Fruit fly (Drosophila melanogaster): ENCODE measurements around the gene CG13599.
A peak's percentile ranks its signal among the peaks of the same experiment; 100 is the strongest.

CG13599 gene

DNA sequence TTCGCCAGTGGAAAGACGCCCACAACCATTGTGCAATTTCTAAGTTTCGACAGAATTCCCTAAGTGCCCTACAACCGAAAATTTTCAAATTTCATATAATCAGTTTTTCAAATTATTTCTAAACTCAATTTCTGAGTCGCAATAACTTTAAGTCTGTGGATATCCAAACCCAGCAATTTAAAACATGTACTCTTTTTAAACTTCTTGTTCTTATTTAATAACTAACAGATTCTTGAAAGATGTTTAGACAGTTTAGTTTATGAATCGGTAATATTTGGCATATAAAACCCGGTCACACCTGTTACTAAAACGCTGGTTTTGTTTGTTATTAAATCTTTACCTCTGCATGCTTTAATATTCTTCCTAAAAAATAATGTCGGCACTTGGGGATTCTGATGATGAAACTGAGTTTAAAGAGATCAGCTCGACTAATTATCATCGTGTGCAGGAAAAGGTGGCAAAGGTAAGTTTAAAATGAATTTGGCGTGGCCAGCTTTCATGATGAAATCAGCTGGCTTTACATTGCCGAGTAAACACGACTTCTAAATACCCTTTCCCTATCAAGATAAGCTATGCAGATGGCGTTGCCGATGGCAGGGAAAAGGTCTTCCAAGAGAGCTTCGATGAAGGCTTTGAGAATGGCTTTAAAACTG, 2.4 kb upstream of the CG13599 start, which contains the start of the genes CG43998, CG43999 and CG31142:
Gene CG43998, minus strand, starts transcription at position 51 of the 653 bp plus-strand sequence.
Gene CG43999, minus strand, starts transcription at position 51 of the 653 bp plus-strand sequence.
Gene CG31142, plus strand, starts transcription at position 294 of the 653 bp plus-strand sequence.
- TF ChIP-seq CG17801 (GFP tag; optimal IDR thresholded peaks at IDR 0.05; ENCODE audit: partially characterized antibody), result peak; percentile 33

DNA sequence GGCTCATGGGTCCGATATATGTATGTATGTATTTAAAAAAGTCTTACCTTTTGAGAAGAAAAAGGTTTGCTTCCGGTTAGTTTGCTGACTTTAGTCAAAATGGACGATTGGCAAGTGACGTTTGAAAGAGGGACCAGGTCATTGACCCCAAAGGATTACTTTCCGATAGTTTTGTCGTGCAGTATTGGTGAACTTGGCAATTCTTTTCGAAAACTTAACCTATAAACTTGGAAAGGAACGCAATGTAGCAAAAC, 1.9 kb downstream of the CG13599 start, which contains the start of gene RpS19b:
Gene RpS19b, minus strand, starts transcription at position 101 of the 254 bp plus-strand sequence.
- TF ChIP-seq CG17801 (GFP tag; optimal IDR thresholded peaks at IDR 0.05; ENCODE audit: partially characterized antibody), result no peak

DNA sequence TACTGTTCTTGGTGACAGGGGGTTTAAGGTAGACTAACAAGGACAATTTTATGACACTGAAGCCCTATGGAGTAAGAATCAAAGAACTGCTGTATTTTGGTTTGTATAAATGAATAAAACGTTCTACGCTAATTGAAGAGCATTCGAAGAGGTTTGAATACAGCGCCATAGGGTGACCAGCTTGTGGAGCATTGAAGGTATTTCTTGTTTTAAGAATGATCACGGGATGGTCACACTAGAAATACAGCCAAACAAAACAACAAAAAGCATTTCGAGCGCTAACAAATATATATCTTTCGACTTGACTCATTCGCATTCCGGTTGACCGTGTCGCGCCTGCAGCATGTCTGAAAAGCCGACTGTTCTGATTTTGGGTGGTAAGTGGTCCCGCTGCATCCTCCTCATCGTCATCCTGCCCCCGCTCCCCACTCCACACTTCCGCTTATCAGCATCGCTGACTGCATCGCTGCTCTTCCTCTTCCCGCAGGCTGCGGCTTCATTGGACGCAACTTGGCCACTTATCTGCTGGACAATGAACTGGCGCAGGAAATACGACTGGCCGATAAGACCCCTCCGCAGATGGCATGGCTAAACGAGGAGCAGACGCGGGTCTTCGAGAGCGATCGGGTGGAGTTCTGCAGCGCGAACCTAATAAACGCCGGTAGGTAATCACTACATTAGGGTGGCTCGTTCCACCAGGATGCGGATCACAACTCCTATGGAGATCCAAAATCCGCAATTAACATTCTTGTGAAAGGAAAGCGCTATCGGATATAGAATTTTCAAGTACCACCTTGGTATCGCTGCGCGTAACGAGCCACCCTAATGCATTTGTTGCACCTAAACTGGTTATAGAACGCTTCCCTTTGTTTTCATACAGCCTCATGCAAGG, 2.5 kb downstream of the CG13599 start, which contains the start of gene CG5854:
Gene CG5854, plus strand, starts transcription at position 229 of the 892 bp plus-strand sequence.
- peak; percentile 37 for TF ChIP-seq CG17801 (GFP tag; optimal IDR thresholded peaks at IDR 0.05; ENCODE audit: partially characterized antibody)

DNA sequence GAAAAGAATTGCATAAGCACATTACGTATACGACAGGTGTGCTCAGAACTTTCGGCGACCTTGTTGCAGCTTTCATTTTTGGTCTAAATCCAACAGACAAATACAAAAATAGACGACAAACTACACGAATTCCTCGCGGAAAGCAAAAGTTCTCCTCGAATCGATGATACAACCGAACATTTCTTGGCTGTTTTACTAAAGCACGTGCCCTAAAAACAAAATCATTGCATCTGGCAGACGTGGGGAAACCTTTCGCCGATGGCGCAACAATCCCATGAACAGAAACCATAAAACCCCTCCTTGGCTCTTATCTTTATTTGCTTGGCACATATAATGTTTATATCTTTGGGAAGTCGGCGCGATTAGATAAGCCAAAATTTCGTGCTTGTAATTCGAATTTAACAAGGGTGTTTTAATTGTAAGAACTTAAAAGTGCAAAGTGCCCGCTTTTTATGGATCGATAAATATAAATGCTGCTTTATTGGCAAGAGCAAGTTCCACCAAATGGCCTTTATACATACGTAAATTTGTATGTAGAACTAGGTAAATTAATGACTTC, 7.2 kb downstream of the CG13599 start:
- TF ChIP-seq CG17801 (GFP tag; optimal IDR thresholded peaks at IDR 0.05; ENCODE audit: partially characterized antibody), result no peak

DNA sequence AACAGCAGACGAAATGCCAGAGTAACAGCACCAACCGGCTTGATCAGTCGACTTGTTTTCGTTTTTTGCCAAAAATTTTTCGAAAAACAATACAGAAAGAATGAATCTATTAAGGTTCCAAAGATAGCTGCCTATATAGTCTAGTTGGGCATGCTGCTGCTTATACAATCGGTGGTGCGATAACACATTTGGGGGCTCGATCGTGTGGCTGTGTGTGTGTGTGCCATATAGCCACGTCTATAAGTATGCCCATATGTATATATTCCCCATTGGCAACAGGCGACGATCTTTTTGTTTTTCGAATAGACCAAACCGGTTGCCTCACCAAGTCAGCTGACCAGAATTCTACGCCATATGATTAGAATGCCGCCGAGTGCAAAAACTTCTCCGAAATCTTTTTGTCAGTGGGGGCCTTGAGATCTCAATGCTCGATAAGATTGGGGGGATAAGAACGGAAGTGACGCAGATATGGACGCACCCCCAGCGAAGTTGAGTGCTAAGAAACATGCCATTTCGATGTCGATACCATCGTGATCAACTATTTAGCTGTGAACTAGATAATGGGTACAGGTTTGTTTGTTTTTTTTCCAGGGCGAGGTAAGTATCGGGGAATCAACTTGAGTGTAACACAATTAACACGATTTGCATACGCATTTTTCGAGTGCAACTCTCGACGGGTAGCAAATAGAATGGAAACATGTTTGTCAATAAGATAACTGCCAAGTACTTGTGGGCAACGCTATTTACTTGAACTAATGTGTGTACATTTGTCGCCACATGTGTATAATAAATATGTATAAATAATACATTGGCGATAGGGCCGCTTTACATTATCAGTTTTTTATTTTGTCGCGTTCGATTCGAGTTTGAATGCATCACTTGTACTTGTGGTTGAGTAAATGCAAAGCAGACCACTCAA, 8.7 kb downstream of the CG13599 start:
- TF ChIP-seq CG17801 (GFP tag; optimal IDR thresholded peaks at IDR 0.05; ENCODE audit: partially characterized antibody), result no peak

DNA sequence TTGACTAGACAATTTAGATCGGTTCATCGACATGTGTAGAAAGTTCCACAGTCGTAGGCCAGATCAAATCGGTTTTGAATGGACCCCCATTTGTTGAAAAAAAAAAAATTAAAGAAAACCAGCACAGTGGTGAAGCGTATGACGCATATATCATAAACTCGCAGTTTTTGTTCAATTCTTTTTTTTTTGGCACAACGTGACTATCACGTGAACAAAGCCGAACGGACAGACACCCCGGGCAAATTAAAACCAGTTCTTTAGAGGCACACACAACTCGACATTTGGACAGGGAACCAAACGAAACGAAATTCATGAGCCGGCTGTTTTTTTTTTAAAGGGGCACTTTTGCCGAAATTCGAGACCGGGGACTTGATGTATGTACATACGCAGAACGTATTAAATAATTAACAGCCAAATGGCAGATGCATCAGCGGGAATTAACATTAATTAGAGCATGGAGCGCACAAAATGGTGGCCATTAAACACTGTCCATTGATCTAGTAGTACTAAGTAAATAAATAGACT, 9.5 kb downstream of the CG13599 start:
- no peak for TF ChIP-seq CG17801 (GFP tag; optimal IDR thresholded peaks at IDR 0.05; ENCODE audit: partially characterized antibody)

DNA sequence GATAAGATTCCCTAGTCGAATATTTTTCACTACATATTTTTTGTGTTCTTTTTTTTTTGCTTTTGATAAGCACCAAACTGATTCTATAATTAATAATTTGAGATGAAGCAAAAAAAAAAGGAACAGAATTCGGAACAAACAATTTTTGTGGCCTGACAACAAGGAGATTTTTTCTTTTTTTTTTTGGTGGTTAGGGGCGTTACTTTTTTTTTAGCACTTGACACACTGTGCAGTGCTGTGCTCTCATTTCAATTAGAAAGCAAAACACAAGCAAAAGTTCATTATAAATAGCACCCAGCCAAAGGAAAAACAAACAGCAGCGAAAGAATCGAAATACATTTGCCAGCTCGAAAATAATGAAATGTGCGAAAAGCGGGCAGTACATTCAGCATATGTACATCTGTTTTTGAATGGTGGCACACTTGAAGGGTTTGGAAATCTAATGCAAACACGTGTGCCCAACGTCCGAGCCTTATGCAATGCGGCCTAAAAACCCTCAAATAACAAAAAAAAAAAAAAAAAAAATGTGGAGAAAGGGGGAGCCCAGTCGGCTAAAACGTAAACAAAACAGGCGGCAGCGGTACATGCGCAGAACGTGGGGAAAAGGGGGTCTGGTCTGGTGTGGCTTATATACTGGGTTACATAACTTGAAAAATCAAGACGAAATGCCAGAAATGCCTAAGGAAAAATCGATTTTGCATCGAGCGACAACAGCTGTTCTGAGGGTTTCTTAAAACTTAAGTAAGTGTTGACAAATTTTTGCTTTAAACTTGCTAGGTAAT, 10.4 kb downstream of the CG13599 start:
- TF ChIP-seq CG17801 (GFP tag; optimal IDR thresholded peaks at IDR 0.05; ENCODE audit: partially characterized antibody), result no peak

DNA sequence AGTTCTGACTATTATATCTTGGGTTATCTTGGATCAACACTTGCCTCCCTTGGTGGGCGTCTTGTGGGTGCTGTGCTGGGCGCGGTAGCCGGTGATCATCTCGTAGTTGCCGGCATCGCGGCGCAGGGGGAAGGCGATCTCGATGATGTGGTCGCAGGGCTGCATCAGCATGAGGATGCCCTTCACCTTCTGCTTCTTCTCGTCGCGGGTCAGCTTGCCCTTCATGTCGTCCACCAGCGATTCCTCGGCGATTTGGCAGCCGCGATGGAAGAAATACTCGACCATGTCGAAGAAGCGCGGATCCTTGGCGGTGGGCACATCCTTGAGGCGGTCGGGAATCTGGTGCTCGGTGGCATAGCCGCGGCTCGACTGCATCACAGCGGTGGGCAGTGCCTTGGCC, 11.1 kb downstream of the CG13599 start:
- no peak for TF ChIP-seq CG17801 (GFP tag; optimal IDR thresholded peaks at IDR 0.05; ENCODE audit: partially characterized antibody)

DNA sequence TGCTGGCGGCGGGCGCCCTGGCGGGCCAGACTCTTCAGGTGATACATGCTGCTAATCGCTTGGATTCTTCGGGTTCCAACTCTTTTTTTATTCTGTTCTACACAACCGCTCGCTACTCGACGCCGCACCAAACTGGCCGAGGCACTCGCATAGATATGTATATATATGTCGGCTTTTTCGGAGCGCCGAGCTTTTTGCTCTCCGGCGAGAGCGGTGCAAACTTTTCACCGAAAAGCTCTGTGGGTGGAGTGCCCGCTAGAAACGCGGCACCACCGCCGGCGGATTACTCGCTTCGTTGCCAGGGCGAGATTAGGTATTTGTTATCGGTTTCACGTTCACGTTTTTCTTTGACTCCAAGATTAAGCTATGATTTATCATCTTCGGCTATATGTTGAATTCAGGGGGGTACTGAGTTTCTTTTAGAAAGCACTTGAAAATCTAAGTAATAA, 11.6 kb downstream of the CG13599 start, which contains the start of gene Gdh:
Gene Gdh, minus strand, starts transcription at position 137 of the 449 bp plus-strand sequence.
- TF ChIP-seq CG17801 (GFP tag; optimal IDR thresholded peaks at IDR 0.05; ENCODE audit: partially characterized antibody), result peak; percentile 69

DNA sequence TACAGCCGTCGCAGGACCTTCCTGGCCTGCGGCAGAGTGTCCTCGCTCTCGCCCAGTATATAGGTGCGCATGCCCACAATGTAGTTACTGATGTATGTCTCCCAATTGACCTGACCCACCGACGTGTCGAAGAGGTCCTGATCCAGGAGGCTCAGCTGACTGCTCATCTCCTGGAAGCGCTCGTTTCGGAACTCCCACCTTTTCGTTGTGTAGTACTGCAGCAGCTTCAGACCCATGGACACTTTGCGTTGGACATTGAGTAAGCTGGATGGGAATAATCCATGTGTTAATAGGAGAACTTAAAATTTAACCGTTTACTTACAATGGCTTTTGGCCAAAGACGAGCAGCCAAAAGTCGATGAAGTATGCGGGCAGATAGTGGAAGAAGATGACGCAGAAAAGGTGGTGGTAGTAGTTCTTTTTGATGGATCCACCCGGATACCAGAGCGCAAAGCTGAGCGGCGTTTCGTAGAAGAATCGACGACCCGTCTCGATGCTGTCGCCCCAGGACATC, 12.5 kb downstream of the CG13599 start:
- no peak for TF ChIP-seq CG17801 (GFP tag; optimal IDR thresholded peaks at IDR 0.05; ENCODE audit: partially characterized antibody)

DNA sequence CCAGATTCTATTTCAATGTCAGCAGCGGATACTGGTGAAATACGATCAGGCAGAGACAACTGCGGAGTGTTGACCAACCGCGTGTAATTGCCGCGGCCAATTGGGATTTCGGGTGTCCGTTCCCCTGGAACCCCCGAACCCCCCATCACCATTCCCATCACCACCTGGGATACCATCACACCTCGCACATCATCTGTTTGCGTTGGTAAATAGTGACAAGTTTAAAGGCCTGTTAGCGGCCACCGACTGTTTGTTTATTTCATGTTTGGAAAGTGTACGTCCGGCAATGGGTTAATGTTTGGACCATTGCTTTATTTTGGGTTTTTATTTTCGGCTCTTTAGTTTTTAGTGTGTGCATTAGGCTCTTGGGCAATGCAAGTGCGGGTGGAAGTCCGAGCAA, 15.6 kb downstream of the CG13599 start:
- no peak for TF ChIP-seq CG17801 (GFP tag; optimal IDR thresholded peaks at IDR 0.05; ENCODE audit: partially characterized antibody)

DNA sequence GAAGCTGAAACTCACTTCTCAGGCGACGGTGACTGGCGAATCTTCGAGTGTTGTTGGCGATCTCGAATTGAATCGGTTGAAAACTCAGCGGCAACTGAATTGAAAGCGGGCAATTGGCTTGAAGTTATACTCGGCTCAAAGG, 16.8 kb downstream of the CG13599 start, which contains the start of gene CG12268:
Gene CG12268, minus strand, starts transcription at position 101 of the 142 bp plus-strand sequence.
- no peak for TF ChIP-seq CG17801 (GFP tag; optimal IDR thresholded peaks at IDR 0.05; ENCODE audit: partially characterized antibody)
